Worm (Caenorhabditis elegans): ENCODE data around the gene nep-25.

- no peak for TF ChIP-seq W03F9.2 (tag; optimal IDR thresholded peaks at IDR 0.05)
- no peak for TF ChIP-seq him-1 (tag; optimal IDR thresholded peaks at IDR 0.05)
- no peak for TF ChIP-seq dao-5 (tag; optimal IDR thresholded peaks at IDR 0.05)
Measured at ce11 chrII:5845441-5845840, 3.4 kb downstream of the nep-25 start, which contains the start of the genes ZK1248.17 and H41C03.3.

Data from whole organism, L4/young adult.